Worm (Caenorhabditis elegans) whole organism, young adult: ENCODE data around the gene C55B6.4.

Experiments
- D2030.7 ChIP-seq: fragments of 200-800 bp; sonication (Bioruptor generic); IDR thresholded peaks from 2 replicates; pipeline ENCODE4 v1.3.6; 2022; ENCODE audit warnings: missing genetic modification reagents, missing genetic modification characterization, missing compliant biosample characterization
- F22D6.2 ChIP-seq: sonication (generic microtip); optimal IDR thresholded peaks from 2 replicates; lab custom pipeline; 2016; ENCODE audit warnings: mild to moderate bottlenecking, missing genetic modification characterization, missing compliant biosample characterization
- F33H1.4 ChIP-seq: fragments of 200-800 bp; sonication (Bioruptor generic); IDR thresholded peaks from 2 replicates; pipeline ENCODE4 v1.3.6; 2022; ENCODE audit warnings: missing genetic modification reagents, missing genetic modification characterization, missing compliant biosample characterization
- F37B4.10 ChIP-seq: fragments of 200-800 bp; sonication (Bioruptor generic); IDR thresholded peaks from 2 replicates; pipeline ENCODE4 v1.3.6; 2022; ENCODE audit warnings: missing genetic modification characterization, missing compliant biosample characterization
- F55B11.4 ChIP-seq: sonication (generic microtip); optimal IDR thresholded peaks from 2 replicates; lab custom pipeline; 2016; ENCODE audit warnings: missing compliant biosample characterization, missing genetic modification characterization, borderline replicate concordance; ENCODE audit not compliant: insufficient read depth
- T26A5.8 ChIP-seq: sonication (generic microtip); optimal IDR thresholded peaks from 2 replicates; lab custom pipeline; 2016; ENCODE audit warnings: missing genetic modification characterization, missing compliant biosample characterization
- Y53G8AR.9 ChIP-seq: fragments of 200-800 bp; sonication (Bioruptor generic); conservative IDR thresholded peaks from 2 replicates; pipeline ENCODE4 v1.3.6; 2022; ENCODE audit warnings: missing genetic modification reagents, missing genetic modification characterization, missing compliant biosample characterization
- Y79H2A.3 ChIP-seq: fragments of 200-800 bp; sonication (Bioruptor generic); conservative IDR thresholded peaks from 2 replicates; pipeline ENCODE4 v1.3.6; 2022; ENCODE audit warnings: missing genetic modification reagents, missing genetic modification characterization, missing compliant biosample characterization
- Y95B8A.8 ChIP-seq: fragments of 200-800 bp; sonication (Bioruptor generic); IDR thresholded peaks from 2 replicates; pipeline ENCODE4 v1.3.6; 2022; ENCODE audit warnings: missing genetic modification reagents, missing genetic modification characterization, missing compliant biosample characterization
- ama-1 ChIP-seq, 3 experiments: fragments of 150-350 bp in 1 of 3; sonication (generic microtip) in 2 of 3; optimal IDR thresholded peaks; 2 replicates each; lab custom pipeline; 2014 to 2018; ENCODE audit warnings: missing biosample characterization in 2 of 3, missing genetic modification characterization in 2 of 3, missing genetic modification reagents in 2 of 3
- aptf-3 ChIP-seq: fragments of 200-800 bp; sonication (Bioruptor generic); IDR thresholded peaks from 2 replicates; pipeline ENCODE4 v1.3.6; 2022; ENCODE audit warnings: missing genetic modification characterization, missing compliant biosample characterization
- attf-3 ChIP-seq: fragments of 200-800 bp; sonication (Bioruptor generic); conservative IDR thresholded peaks from 2 replicates; pipeline ENCODE4 v1.3.6; 2022; ENCODE audit warnings: missing genetic modification reagents, missing genetic modification characterization, missing compliant biosample characterization
- bed-2 ChIP-seq: fragments of 200-800 bp; sonication (Bioruptor generic); IDR thresholded peaks from 2 replicates; pipeline ENCODE4 v1.3.6; 2022; ENCODE audit warnings: missing genetic modification reagents, missing genetic modification characterization, missing compliant biosample characterization
- cebp-1 ChIP-seq, 2 experiments: fragments of 200-800 bp in 1 of 2; sonication (Bioruptor generic) in 1 of 2; sonication (generic microtip) in 1 of 2; IDR thresholded peaks in 1 of 2; optimal IDR thresholded peaks in 1 of 2; 2 replicates each; pipeline versions ENCODE4 v1.3.6 to Lab custom; 2017 to 2022; ENCODE audit warnings: missing compliant biosample characterization in 2 of 2, missing genetic modification characterization in 2 of 2, mild to moderate bottlenecking in 1 of 2, missing genetic modification reagents in 1 of 2, moderate library complexity in 1 of 2
- ceh-100 ChIP-seq: fragments of 200-800 bp; sonication (Bioruptor generic); IDR thresholded peaks from 2 replicates; pipeline ENCODE4 v1.3.6; 2022; ENCODE audit warnings: missing genetic modification reagents, missing genetic modification characterization, missing compliant biosample characterization
- ceh-58 ChIP-seq: fragments of 200-800 bp; sonication (Bioruptor generic); IDR thresholded peaks from 2 replicates; pipeline ENCODE4 v1.3.6; 2022; ENCODE audit warnings: missing genetic modification characterization, missing compliant biosample characterization
- dpff-1 ChIP-seq: sonication (generic microtip); optimal IDR thresholded peaks from 2 replicates; lab custom pipeline; 2017; ENCODE audit warnings: mild to moderate bottlenecking, missing genetic modification characterization, missing compliant biosample characterization
- efl-1 ChIP-seq: fragments of 150-350 bp; optimal IDR thresholded peaks from 2 replicates; lab custom pipeline; 2014; ENCODE audit warnings: missing biosample characterization, missing genetic modification reagents, missing genetic modification characterization
- egl-44 ChIP-seq: fragments of 200-800 bp; sonication (Bioruptor generic); IDR thresholded peaks from 2 replicates; pipeline ENCODE4 v1.3.6; 2022; ENCODE audit warnings: missing genetic modification reagents, missing genetic modification characterization, missing compliant biosample characterization
- egrh-3 ChIP-seq: fragments of 200-800 bp; sonication (Bioruptor generic); IDR thresholded peaks from 2 replicates; pipeline ENCODE4 v1.3.6; 2022; ENCODE audit warnings: missing genetic modification reagents, missing genetic modification characterization, missing compliant biosample characterization
- ekl-4 ChIP-seq: fragments of 200-800 bp; sonication (Bioruptor generic); IDR thresholded peaks from 2 replicates; pipeline ENCODE4 v1.3.6; 2022; ENCODE audit warnings: missing genetic modification reagents, missing genetic modification characterization, missing compliant biosample characterization
- ets-4 ChIP-seq: fragments of 200-800 bp; sonication (Bioruptor generic); optimal IDR thresholded peaks from 2 replicates; lab custom pipeline; 2018; ENCODE audit warnings: mild to moderate bottlenecking, missing genetic modification characterization, missing compliant biosample characterization
- fkh-3 ChIP-seq: sonication (generic microtip); optimal IDR thresholded peaks from 2 replicates; lab custom pipeline; 2016; ENCODE audit warnings: mild to moderate bottlenecking, missing genetic modification characterization, missing compliant biosample characterization
- him-1 ChIP-seq: sonication (generic microtip); optimal IDR thresholded peaks from 2 replicates; lab custom pipeline; 2016; ENCODE audit warnings: missing genotype, missing genetic modification reagents, missing genetic modification characterization, missing compliant biosample characterization
- hlh-26 ChIP-seq: fragments of 200-800 bp; sonication (Bioruptor generic); conservative IDR thresholded peaks from 2 replicates; pipeline ENCODE4 v1.3.6; 2022; ENCODE audit warnings: missing genetic modification reagents, missing genetic modification characterization, missing compliant biosample characterization
- hmg-1.2 ChIP-seq: fragments of 200-800 bp; sonication (Bioruptor generic); IDR thresholded peaks from 2 replicates; pipeline ENCODE4 v1.3.6; 2022; ENCODE audit warnings: missing genetic modification reagents, missing genetic modification characterization, missing compliant biosample characterization
- hrde-1 ChIP-seq: sonication (generic microtip); optimal IDR thresholded peaks from 2 replicates; lab custom pipeline; 2016; ENCODE audit warnings: missing genetic modification characterization, mild to moderate bottlenecking, missing compliant biosample characterization, moderate library complexity, missing genotype, missing genetic modification reagents, borderline replicate concordance
- lag-1 ChIP-seq: fragments of 200-800 bp; sonication (Bioruptor generic); IDR thresholded peaks from 2 replicates; pipeline ENCODE4 v1.3.6; 2022; ENCODE audit warnings: missing genetic modification reagents, missing genetic modification characterization, missing compliant biosample characterization
- lin-35 ChIP-seq, 3 experiments: fragments of 150-350 bp in 2 of 3; sonication (generic microtip) in 1 of 3; optimal IDR thresholded peaks; 2 replicates each; lab custom pipeline; 2014 to 2018; ENCODE audit warnings: missing biosample characterization in 3 of 3, missing genetic modification characterization in 3 of 3, missing genetic modification reagents in 3 of 3
- lsl-1 ChIP-seq: fragments of 200-800 bp; sonication (Bioruptor generic); optimal IDR thresholded peaks from 2 replicates; lab custom pipeline; 2018; ENCODE audit warnings: mild to moderate bottlenecking, missing genetic modification characterization, moderate library complexity, missing compliant biosample characterization
- madf-10 ChIP-seq: sonication (generic microtip); optimal IDR thresholded peaks from 2 replicates; lab custom pipeline; 2016; ENCODE audit warnings: mild to moderate bottlenecking, missing genetic modification characterization, missing compliant biosample characterization
- madf-3 ChIP-seq: fragments of 200-800 bp; sonication (Bioruptor generic); IDR thresholded peaks from 2 replicates; pipeline ENCODE4 v1.3.6; 2022; ENCODE audit warnings: missing genetic modification reagents, missing genetic modification characterization, missing compliant biosample characterization
- mxl-1 ChIP-seq: sonication (generic microtip); optimal IDR thresholded peaks from 2 replicates; lab custom pipeline; 2016; ENCODE audit warnings: missing genetic modification characterization, missing compliant biosample characterization
- nfyb-1 ChIP-seq: fragments of 200-800 bp; sonication (Bioruptor generic); IDR thresholded peaks from 2 replicates; pipeline ENCODE4 v1.3.6; 2022; ENCODE audit warnings: missing genetic modification reagents, missing genetic modification characterization, missing compliant biosample characterization
- nhr-120 ChIP-seq: fragments of 200-800 bp; sonication (Bioruptor generic); IDR thresholded peaks from 2 replicates; pipeline ENCODE4 v1.3.6; 2022; ENCODE audit warnings: missing genetic modification characterization, missing compliant biosample characterization
- nhr-90 ChIP-seq: sonication (generic microtip); optimal IDR thresholded peaks from 2 replicates; lab custom pipeline; 2016; ENCODE audit warnings: missing genotype, mild to moderate bottlenecking, missing genetic modification characterization, missing compliant biosample characterization
- pbrm-1 ChIP-seq: fragments of 200-800 bp; sonication (Bioruptor generic); IDR thresholded peaks from 2 replicates; pipeline ENCODE4 v1.3.6; 2022; ENCODE audit warnings: missing genetic modification reagents, missing genetic modification characterization, missing compliant biosample characterization
- rcor-1 ChIP-seq: fragments of 200-800 bp; sonication (Bioruptor generic); IDR thresholded peaks from 2 replicates; pipeline ENCODE4 v1.3.6; 2022; ENCODE audit warnings: missing genetic modification reagents, missing genetic modification characterization, missing compliant biosample characterization
- rec-8 ChIP-seq, 2 experiments: sonication (generic microtip); optimal IDR thresholded peaks; 2 replicates each; lab custom pipeline; 2016; ENCODE audit warnings: mild to moderate bottlenecking in 2 of 2, missing genetic modification characterization in 2 of 2, missing genetic modification reagents in 2 of 2, missing genotype in 2 of 2, missing biosample characterization in 1 of 2, missing compliant biosample characterization in 1 of 2, moderate library complexity in 1 of 2
- snpc-1.1 ChIP-seq: sonication (generic microtip); optimal IDR thresholded peaks from 2 replicates; lab custom pipeline; 2017; ENCODE audit warnings: missing genetic modification characterization, mild to moderate bottlenecking, missing compliant biosample characterization, antibody characterized with exemption, moderate library complexity, missing genotype, missing genetic modification reagents; ENCODE audit not compliant: insufficient read depth
- somi-1 ChIP-seq: fragments of 200-800 bp; sonication (Bioruptor generic); optimal IDR thresholded peaks from 2 replicates; lab custom pipeline; 2018; ENCODE audit warnings: mild to moderate bottlenecking, missing genetic modification characterization, missing compliant biosample characterization
- unc-62 ChIP-seq: fragments of 150-350 bp; optimal IDR thresholded peaks from 2 replicates; lab custom pipeline; 2014; ENCODE audit warnings: missing biosample characterization, missing genetic modification reagents, missing genetic modification characterization
- zfh-2 ChIP-seq: fragments of 200-800 bp; sonication (Bioruptor generic); conservative IDR thresholded peaks from 2 replicates; pipeline ENCODE4 v1.3.6; 2022; ENCODE audit warnings: missing genetic modification reagents, missing genetic modification characterization, missing compliant biosample characterization
- zim-3 ChIP-seq: sonication (generic microtip); optimal IDR thresholded peaks from 2 replicates; lab custom pipeline; 2017; ENCODE audit warnings: mild to moderate bottlenecking, missing genetic modification characterization, moderate library complexity, missing compliant biosample characterization
- ztf-22 ChIP-seq: fragments of 200-800 bp; sonication (Bioruptor generic); optimal IDR thresholded peaks from 2 replicates; lab custom pipeline; 2018; ENCODE audit warnings: mild to moderate bottlenecking, missing genetic modification characterization, moderate library complexity, missing compliant biosample characterization
- ztf-6 ChIP-seq: fragments of 200-800 bp; sonication (Bioruptor generic); IDR thresholded peaks from 2 replicates; pipeline ENCODE4 v1.3.6; 2022; ENCODE audit warnings: missing genetic modification reagents, missing genetic modification characterization, missing compliant biosample characterization

The C55B6.4 gene

DNA sequence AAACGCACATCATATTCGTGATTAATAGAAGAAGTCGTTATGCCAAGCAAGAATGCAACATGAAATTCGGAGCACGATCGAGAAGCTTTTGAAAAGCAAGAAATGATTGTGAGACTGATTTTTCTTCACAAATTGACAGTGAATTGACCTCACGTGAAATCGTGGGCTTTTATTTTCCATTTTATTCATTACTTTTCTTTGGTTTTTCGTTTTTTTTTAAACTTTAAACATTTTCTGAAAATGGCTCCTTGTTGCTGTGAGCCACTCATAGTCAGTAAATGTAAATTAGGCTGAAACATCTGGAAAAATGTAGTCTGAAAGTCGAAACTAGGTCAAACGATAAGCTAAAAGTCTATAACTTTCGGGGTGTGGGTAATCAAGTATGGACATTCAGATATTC is 17.7 kb upstream of the C55B6.4 start, which contains the start of gene C55B6.5:
Gene C55B6.5, minus strand, starts transcription at position 101 of the 400 bp plus-strand sequence.
- TF ChIP-seq T26A5.8 (no peak), nhr-90 (tag; lab: Kevin White, UChicago) (no peak), zim-3 (tag; lab: Kevin White, UChicago) (no peak), F22D6.2 (tag; lab: Kevin White, UChicago) (no peak), ets-4 (GFP tag; lab: Kevin White, UChicago) (no peak), snpc-1.1 (tag; lab: Kevin White, UChicago) (no peak), attf-3 (GFP tag; lab: Robert Waterston, UW) (no peak), ama-1 (optimal IDR thresholded peaks at IDR 0.05; lab: Kevin White, UChicago) (no peak), ama-1 (GFP tag; optimal IDR thresholded peaks at IDR 0.05; lab: Kevin White, UChicago) (no peak), fkh-3 (tag; lab: Kevin White, UChicago) (no peak), hrde-1 (no peak), efl-1 (GFP tag; lab: Kevin White, UChicago) (no peak), F33H1.4 (no peak), somi-1 (GFP tag; lab: Kevin White, UChicago) (no peak), lin-35 (GFP tag; optimal IDR thresholded peaks at IDR 0.05; lab: Kevin White, UChicago) (no peak), hmg-1.2 (GFP tag; lab: Robert Waterston, UW) (no peak)

DNA sequence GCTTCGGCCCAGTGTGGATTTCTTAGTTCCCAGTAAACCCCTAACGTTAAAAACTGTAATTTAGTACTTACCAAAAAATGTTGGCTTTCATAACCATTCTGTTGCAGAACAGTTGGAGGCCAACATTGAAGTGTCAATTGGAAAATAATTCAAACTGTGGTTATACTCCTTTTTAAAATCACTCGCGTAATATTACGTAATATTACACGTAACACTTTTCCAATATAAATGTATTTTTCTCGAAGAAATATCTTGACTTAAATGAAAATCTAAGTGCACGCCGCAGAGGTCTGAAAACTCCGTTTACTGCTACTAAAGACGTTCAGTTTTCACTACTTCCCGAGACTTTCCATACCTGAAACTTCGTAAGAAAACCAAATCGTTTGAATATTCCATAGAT is 16.7 kb upstream of the C55B6.4 start:
- TF ChIP-seq F37B4.10 (GFP tag; lab: Robert Waterston, UW) (no peak), Y79H2A.3 (no peak), bed-2 (no peak), Y95B8A.8 (no peak), nhr-120 (GFP tag; lab: Robert Waterston, UW) (no peak), egrh-3 (no peak), mxl-1 (no peak), madf-3 (GFP tag; lab: Robert Waterston, UW) (no peak), lsl-1 (GFP tag; lab: Kevin White, UChicago) (no peak), hlh-26 (GFP tag; lab: Robert Waterston, UW) (no peak), lag-1 (no peak), ceh-58 (GFP tag; lab: Robert Waterston, UW) (no peak), F55B11.4 (tag; lab: Kevin White, UChicago) (no peak), ztf-22 (no peak), D2030.7 (GFP tag; lab: Robert Waterston, UW) (no peak), ets-4 (GFP tag; lab: Kevin White, UChicago) (no peak), rec-8 (tag; optimal IDR thresholded peaks at IDR 0.05; lab: Kevin White, UChicago) (no peak), ceh-100 (GFP tag; lab: Robert Waterston, UW) (no peak)

ce11 chrX:7200475-7200874 is 13.0 kb upstream of the C55B6.4 start:
- TF ChIP-seq egl-44 (GFP tag; lab: Robert Waterston, UW) (0 out of 2 replicates have a peak, but pooled peaks have one; percentile 38), madf-10 (tag; lab: Kevin White, UChicago) (peak; percentile 50), zfh-2 (GFP tag; lab: Robert Waterston, UW) (no peak), cebp-1 (GFP tag; IDR thresholded peaks at IDR 0.05; lab: Robert Waterston, UW) (no peak), cebp-1 (tag; optimal IDR thresholded peaks at IDR 0.05; lab: Kevin White, UChicago) (peak; percentile 55), ets-4 (GFP tag; lab: Kevin White, UChicago) (peak; percentile 44), ekl-4 (GFP tag; lab: Robert Waterston, UW) (no peak), attf-3 (GFP tag; lab: Robert Waterston, UW) (no peak), hlh-26 (GFP tag; lab: Robert Waterston, UW) (no peak), him-1 (tag; lab: Kevin White, UChicago) (no peak), Y53G8AR.9 (GFP tag; lab: Robert Waterston, UW) (no peak), dpff-1 (tag; lab: Kevin White, UChicago) (no peak), rcor-1 (no peak), nfyb-1 (GFP tag; lab: Robert Waterston, UW) (peak; percentile 74), nhr-90 (tag; lab: Kevin White, UChicago) (peak; percentile 21), ztf-22 (peak; percentile 41), aptf-3 (GFP tag; lab: Robert Waterston, UW) (no peak), ztf-6 (no peak), unc-62 (peak; percentile 53), pbrm-1 (GFP tag; lab: Robert Waterston, UW) (no peak)
